Fruit fly (Drosophila melanogaster) whole organism, wandering third instar larva: ENCODE results near the gene CG18265.
A peak's percentile ranks its signal among the peaks of the same experiment; 100 is the strongest.

ENCODE experiments used
- Abd-B ChIP-seq: fragments of >200 bp; optimal IDR thresholded peaks from 2 replicates; lab custom pipeline; 2017; ENCODE audit warnings: missing biosample characterization, missing genetic modification characterization
- CG32264 ChIP-seq: fragments of 200-800 bp; sonication (Bioruptor generic); optimal IDR thresholded peaks from 2 replicates; lab custom pipeline; 2016; ENCODE audit warnings: missing biosample characterization, missing genetic modification characterization
- CG9705 ChIP-seq: fragments of 200-800 bp; sonication (Bioruptor generic); optimal IDR thresholded peaks from 2 replicates; lab custom pipeline; 2018; ENCODE audit warnings: missing biosample characterization, mild to moderate bottlenecking, missing genetic modification characterization
- CrebA ChIP-seq: fragments of 200-800 bp; sonication (Bioruptor generic); optimal IDR thresholded peaks from 2 replicates; lab custom pipeline; 2016; ENCODE audit warnings: missing biosample characterization, mild to moderate bottlenecking, missing genetic modification characterization, borderline replicate concordance
- Dfd ChIP-seq: fragments of >200 bp; optimal IDR thresholded peaks from 2 replicates; lab custom pipeline; 2017; ENCODE audit warnings: missing biosample characterization, missing genetic modification characterization
- Dif ChIP-seq: fragments of 200-275, 200-300 bp; sonication (Bioruptor generic); optimal IDR thresholded peaks from 2 replicates; lab custom pipeline; 2018; ENCODE audit warnings: missing biosample characterization, missing genetic modification characterization; ENCODE audit not compliant: partially characterized antibody
- GATAd ChIP-seq: sonication (Bioruptor generic); optimal IDR thresholded peaks from 2 replicates; lab custom pipeline; 2016; ENCODE audit warnings: missing biosample characterization, missing genetic modification characterization
- HLH106 ChIP-seq: fragments of 200-800 bp; optimal IDR thresholded peaks from 3 replicates; lab custom pipeline; 2019; ENCODE audit warnings: missing biosample characterization, mild to moderate bottlenecking, missing genetic modification characterization, moderate library complexity
- Hnf4 ChIP-seq: fragments of 200-800 bp; sonication (Bioruptor generic); optimal IDR thresholded peaks from 2 replicates; lab custom pipeline; 2016; ENCODE audit warnings: missing biosample characterization, mild to moderate bottlenecking, missing genetic modification characterization
- Hr78 ChIP-seq: fragments of >200 bp; optimal IDR thresholded peaks from 2 replicates; lab custom pipeline; 2017; ENCODE audit warnings: missing biosample characterization, missing genetic modification characterization
- Hr83 ChIP-seq: fragments of 200-300 bp; sonication (Bioruptor generic); optimal IDR thresholded peaks from 2 replicates; lab custom pipeline; 2016; ENCODE audit warnings: missing biosample characterization, mild to moderate bottlenecking, missing genetic modification characterization, moderate library complexity; ENCODE audit not compliant: poor library complexity, severe bottlenecking
- Jra ChIP-seq: sonication (Bioruptor generic); optimal IDR thresholded peaks from 2 replicates; lab custom pipeline; 2016; ENCODE audit warnings: missing biosample characterization, missing genetic modification characterization
- Mio ChIP-seq: sonication (Bioruptor generic); optimal IDR thresholded peaks from 2 replicates; lab custom pipeline; 2016; ENCODE audit warnings: missing biosample characterization, missing genetic modification characterization
- Myc ChIP-seq: fragments of >200 bp; optimal IDR thresholded peaks from 2 replicates; lab custom pipeline; 2017
- N ChIP-seq: fragments of >200 bp; optimal IDR thresholded peaks from 2 replicates; lab custom pipeline; 2018; ENCODE audit warnings: missing biosample characterization, missing external identifiers, missing genetic modification characterization
- OdsH ChIP-seq: fragments of 200-800 bp; sonication (Bioruptor generic); optimal IDR thresholded peaks from 2 replicates; lab custom pipeline; 2016; ENCODE audit warnings: missing biosample characterization, mild to moderate bottlenecking, missing genetic modification characterization
- Rel ChIP-seq, 2 experiments: fragments of 200-800 bp; sonication (Bioruptor generic) in 1 of 2; optimal IDR thresholded peaks; 2 replicates in 1 of 2; 3 replicates in 1 of 2; lab custom pipeline; 2016 to 2019; ENCODE audit warnings: mild to moderate bottlenecking in 2 of 2, missing biosample characterization in 2 of 2, missing genetic modification characterization in 2 of 2, moderate library complexity in 1 of 2
- Sp1 ChIP-seq: fragments of 200-800 bp; sonication (Bioruptor generic); optimal IDR thresholded peaks from 3 replicates; lab custom pipeline; 2019; ENCODE audit warnings: missing biosample characterization, mild to moderate bottlenecking, missing genetic modification characterization, moderate library complexity
- Vsx2 ChIP-seq: fragments of 200-300, 225-300 bp; sonication (Bioruptor generic); optimal IDR thresholded peaks from 2 replicates; lab custom pipeline; 2018; ENCODE audit warnings: missing biosample characterization, missing genetic modification characterization; ENCODE audit not compliant: partially characterized antibody
- br ChIP-seq: fragments of 200-800 bp; sonication (Bioruptor generic); optimal IDR thresholded peaks from 2 replicates; lab custom pipeline; 2016; ENCODE audit warnings: missing biosample characterization, missing genetic modification characterization
- brk ChIP-seq: fragments of 200-800 bp; sonication (Bioruptor generic); optimal IDR thresholded peaks from 2 replicates; lab custom pipeline; 2016; ENCODE audit warnings: missing biosample characterization, mild to moderate bottlenecking, missing genetic modification characterization
- dl ChIP-seq, 2 experiments: fragments of 175-275, 200-275 bp in 1 of 2; fragments of 200-275 bp in 1 of 2; sonication (Bioruptor generic); optimal IDR thresholded peaks; lab custom pipeline; 2018; ENCODE audit warnings: mild to moderate bottlenecking in 2 of 2, missing biosample characterization in 2 of 2, missing genetic modification characterization in 2 of 2, moderate library complexity in 2 of 2; ENCODE audit not compliant: partially characterized antibody in 2 of 2, insufficient read depth in 1 of 2
- dmrt93B ChIP-seq: fragments of 200-800 bp; sonication (Bioruptor generic); optimal IDR thresholded peaks from 2 replicates; lab custom pipeline; 2018; ENCODE audit warnings: missing biosample characterization, mild to moderate bottlenecking, missing genetic modification characterization
- dsf ChIP-seq: sonication (Bioruptor generic); optimal IDR thresholded peaks from 2 replicates; lab custom pipeline; 2016; ENCODE audit warnings: missing biosample characterization, missing genetic modification characterization, borderline replicate concordance
- ey ChIP-seq: fragments of 200-800 bp; sonication (Bioruptor generic); optimal IDR thresholded peaks from 2 replicates; lab custom pipeline; 2016; ENCODE audit warnings: missing biosample characterization, missing genetic modification characterization
- foxo ChIP-seq, 2 experiments: fragments of 200-800 bp; sonication (Bioruptor generic); optimal IDR thresholded peaks; 2 replicates in 1 of 2; 3 replicates in 1 of 2; lab custom pipeline; 2016 to 2017; ENCODE audit warnings: missing biosample characterization in 2 of 2, missing genetic modification characterization in 2 of 2
- fru ChIP-seq: fragments of 200-800 bp; sonication (Bioruptor generic); optimal IDR thresholded peaks from 3 replicates; lab custom pipeline; 2016; ENCODE audit warnings: missing biosample characterization, mild to moderate bottlenecking, missing genetic modification characterization
- h ChIP-seq: fragments of 200-800 bp; sonication (Bioruptor generic); optimal IDR thresholded peaks from 3 replicates; lab custom pipeline; 2016; ENCODE audit warnings: missing biosample characterization, mild to moderate bottlenecking, missing genetic modification characterization
- jim ChIP-seq: fragments of 175-275, 200-325 bp; sonication (Bioruptor generic); optimal IDR thresholded peaks from 2 replicates; lab custom pipeline; 2016; ENCODE audit warnings: missing biosample characterization, mild to moderate bottlenecking, missing genetic modification characterization
- lola ChIP-seq: fragments of >200 bp; optimal IDR thresholded peaks from 2 replicates; lab custom pipeline; 2017; ENCODE audit warnings: missing biosample characterization, missing genetic modification characterization
- pan ChIP-seq: fragments of >200 bp; optimal IDR thresholded peaks from 2 replicates; lab custom pipeline; 2017
- psq ChIP-seq: fragments of 200-800 bp; sonication (Bioruptor generic); optimal IDR thresholded peaks from 3 replicates; lab custom pipeline; 2017; ENCODE audit warnings: missing biosample characterization, mild to moderate bottlenecking, missing genetic modification characterization, moderate library complexity
- rgr ChIP-seq: fragments of 200-800 bp; sonication (Bioruptor generic); optimal IDR thresholded peaks from 3 replicates; lab custom pipeline; 2016; ENCODE audit warnings: missing biosample characterization, mild to moderate bottlenecking, missing genetic modification characterization
- sage ChIP-seq: fragments of 200-800 bp; sonication (Bioruptor generic); optimal IDR thresholded peaks from 2 replicates; lab custom pipeline; 2016; ENCODE audit warnings: missing biosample characterization, mild to moderate bottlenecking, missing genetic modification characterization
- sv ChIP-seq: fragments of 200-800 bp; sonication (Bioruptor generic); optimal IDR thresholded peaks from 3 replicates; lab custom pipeline; 2016; ENCODE audit warnings: missing biosample characterization, missing genetic modification characterization
- tai ChIP-seq: sonication (Bioruptor generic); optimal IDR thresholded peaks from 2 replicates; lab custom pipeline; 2016; ENCODE audit warnings: missing biosample characterization, missing genetic modification characterization
- usp ChIP-seq: fragments of >200 bp; optimal IDR thresholded peaks from 2 replicates; lab custom pipeline; 2017; ENCODE audit warnings: missing biosample characterization, missing genetic modification characterization
- woc ChIP-seq: sonication (Bioruptor generic); optimal IDR thresholded peaks from 2 replicates; lab custom pipeline; 2016; ENCODE audit warnings: missing biosample characterization, mild to moderate bottlenecking, missing genetic modification characterization

CG18265 gene

DNA sequence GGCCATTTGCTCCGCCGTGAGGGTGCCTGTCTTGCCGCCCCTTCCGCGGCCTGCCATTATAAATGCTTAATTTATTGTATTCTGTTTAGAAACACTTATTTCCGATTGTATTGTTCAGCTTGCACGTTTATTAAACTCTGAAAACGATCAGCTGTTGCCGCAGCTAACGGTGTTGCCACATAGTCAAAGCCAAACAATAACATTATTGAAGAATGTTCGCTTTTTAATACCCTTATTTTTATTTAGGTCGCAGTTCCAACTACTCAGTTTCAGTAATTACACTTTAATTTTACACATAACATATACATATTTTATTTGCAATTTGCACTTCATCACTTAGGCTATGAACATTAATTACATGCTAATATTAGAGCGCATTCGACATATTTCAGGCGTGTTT lies 12.2 kb upstream of the CG18265 start, which contains the start of gene Polr3G:
Gene Polr3G (minus strand): TSS at position 118 of the 400 bp plus-strand sequence.
- TF ChIP-seq tai = no peak
- TF ChIP-seq br (GFP tag; lab: Kevin White, UChicago) = no peak
- TF ChIP-seq Vsx2 = no peak
- TF ChIP-seq Hr83 (GFP tag; lab: Kevin White, UChicago) = no peak
- TF ChIP-seq Dif (GFP tag; lab: Kevin White, UChicago) = no peak
- no peak for TF ChIP-seq Jra (GFP tag; lab: Kevin White, UChicago)
- TF ChIP-seq GATAd (GFP tag; lab: Kevin White, UChicago) = no peak
- TF ChIP-seq CG9705 = no peak
- TF ChIP-seq Hnf4 (GFP tag; lab: Kevin White, UChicago) = peak; percentile 27
- TF ChIP-seq sage = no peak
- TF ChIP-seq Dfd = no peak
- TF ChIP-seq CrebA (GFP tag; lab: Kevin White, UChicago) = no peak
- TF ChIP-seq usp (GFP tag; lab: Kevin White, UChicago) = no peak
- TF ChIP-seq Rel (GFP tag; optimal IDR thresholded peaks at IDR 0.05; lab: Kevin White, UChicago) = no peak
- TF ChIP-seq Rel (tag; optimal IDR thresholded peaks at IDR 0.05; lab: Kevin White, UChicago) = no peak
- TF ChIP-seq N = no peak
- no peak for TF ChIP-seq dl (GFP tag; optimal IDR thresholded peaks at IDR 0.05; lab: Kevin White, UChicago; ENCODE audit: insufficient read depth in 1 of 2, partially characterized antibody in 2 of 2)
- peak in 1 of 2 experiments; percentile 26 for TF ChIP-seq foxo (GFP tag; optimal IDR thresholded peaks at IDR 0.05; lab: Kevin White, UChicago)
- peak; percentile 54 for TF ChIP-seq brk (GFP tag; lab: Kevin White, UChicago)
- peak; percentile 8 for TF ChIP-seq ey (GFP tag; lab: Kevin White, UChicago)
- TF ChIP-seq jim (GFP tag; lab: Kevin White, UChicago) = no peak
- TF ChIP-seq Myc (lab: Kevin White, UChicago) = no peak
- TF ChIP-seq Abd-B (GFP tag; lab: Kevin White, UChicago) = no peak
- no peak for TF ChIP-seq Hr78 (GFP tag; lab: Kevin White, UChicago)
- no peak for TF ChIP-seq pan
- TF ChIP-seq psq (GFP tag; lab: Kevin White, UChicago) = no peak
- TF ChIP-seq lola = no peak
- TF ChIP-seq Mio = no peak
- no peak for TF ChIP-seq OdsH (GFP tag; lab: Kevin White, UChicago)
- TF ChIP-seq h (GFP tag; lab: Kevin White, UChicago) = peak; percentile 22
- no peak for TF ChIP-seq dsf (GFP tag; lab: Kevin White, UChicago)
- TF ChIP-seq rgr (GFP tag; lab: Kevin White, UChicago) = no peak
- TF ChIP-seq woc (GFP tag; lab: Kevin White, UChicago) = peak; percentile 68
- no peak for TF ChIP-seq fru (GFP tag; lab: Kevin White, UChicago)
- no peak for TF ChIP-seq HLH106 (tag; lab: Kevin White, UChicago)
- TF ChIP-seq CG32264 (GFP tag; lab: Kevin White, UChicago) = no peak
- peak; percentile 41 for TF ChIP-seq sv (GFP tag; lab: Kevin White, UChicago)

DNA sequence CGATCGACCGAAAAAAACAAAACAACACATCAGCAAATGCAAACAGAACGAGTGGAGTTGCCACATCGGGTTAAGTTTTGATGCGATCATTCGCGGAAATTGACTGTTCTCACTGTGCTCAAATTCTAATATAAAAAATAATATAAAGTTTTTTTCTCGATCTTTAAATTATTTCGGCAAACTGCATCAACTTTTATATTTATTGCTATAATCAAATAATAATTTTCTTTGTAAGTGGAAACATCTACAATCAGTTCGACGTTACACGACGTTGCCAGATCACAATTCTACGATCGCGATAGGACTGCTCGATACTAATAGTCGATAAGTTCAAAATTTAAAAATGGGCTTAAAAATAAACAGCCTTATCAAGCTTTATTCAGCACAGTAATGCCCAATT lies 10.4 kb upstream of the CG18265 start, which contains the start of gene Gorab:
Gene Gorab (minus strand): TSS at position 58 of the 400 bp plus-strand sequence.
- TF ChIP-seq N (no peak), Rel (GFP tag; optimal IDR thresholded peaks at IDR 0.05; lab: Kevin White, UChicago) (no peak), Rel (tag; optimal IDR thresholded peaks at IDR 0.05; lab: Kevin White, UChicago) (peak; percentile 59), lola (no peak), dsf (GFP tag; lab: Kevin White, UChicago) (peak; percentile 70), Jra (GFP tag; lab: Kevin White, UChicago) (peak; percentile 56), HLH106 (tag; lab: Kevin White, UChicago) (peak; percentile 92), dmrt93B (GFP tag; lab: Kevin White, UChicago) (peak; percentile 87), Myc (lab: Kevin White, UChicago) (no peak), Sp1 (GFP tag; lab: Kevin White, UChicago) (peak; percentile 72), Mio (peak; percentile 2), woc (GFP tag; lab: Kevin White, UChicago) (peak; percentile 70), CrebA (GFP tag; lab: Kevin White, UChicago) (no peak), tai (no peak), sv (GFP tag; lab: Kevin White, UChicago) (peak; percentile 87), ey (GFP tag; lab: Kevin White, UChicago) (peak; percentile 87), fru (GFP tag; lab: Kevin White, UChicago) (peak; percentile 80), CG32264 (GFP tag; lab: Kevin White, UChicago) (peak; percentile 75), Hnf4 (GFP tag; lab: Kevin White, UChicago) (peak; percentile 88), Abd-B (GFP tag; lab: Kevin White, UChicago) (no peak), Dfd (no peak), Dif (GFP tag; lab: Kevin White, UChicago) (no peak), Hr78 (GFP tag; lab: Kevin White, UChicago) (no peak), sage (peak; percentile 77), jim (GFP tag; lab: Kevin White, UChicago) (peak; percentile 50), GATAd (GFP tag; lab: Kevin White, UChicago) (peak; percentile 67), br (GFP tag; lab: Kevin White, UChicago) (peak; percentile 74), brk (GFP tag; lab: Kevin White, UChicago) (peak; percentile 74), usp (GFP tag; lab: Kevin White, UChicago) (no peak), psq (GFP tag; lab: Kevin White, UChicago) (peak; percentile 78), rgr (GFP tag; lab: Kevin White, UChicago) (peak; percentile 89), dl (GFP tag; optimal IDR thresholded peaks at IDR 0.05; lab: Kevin White, UChicago; ENCODE audit: insufficient read depth in 1 of 2, partially characterized antibody in 2 of 2) (no peak), foxo (GFP tag; optimal IDR thresholded peaks at IDR 0.05; lab: Kevin White, UChicago) (peak in 1 of 2 experiments; percentile 87), pan (no peak), Vsx2 (no peak), Hr83 (GFP tag; lab: Kevin White, UChicago) (peak; percentile 74), h (GFP tag; lab: Kevin White, UChicago) (peak; percentile 92), CG9705 (peak; percentile 67), OdsH (GFP tag; lab: Kevin White, UChicago) (peak; percentile 84)
